Worm (Caenorhabditis elegans): ENCODE measurements around the gene T11B7.5.

T11B7.5 gene

ce11 chrIV:8865343-8865742 lies 9.5 kb upstream of the T11B7.5 start, which contains the start of gene C09G9.1:
TSS of gene C09G9.1 (minus strand) at chrIV:8865485.
- TF ChIP-seq akir-1 (GFP tag; optimal IDR thresholded peaks at IDR 0.05) = no peak
- peak; percentile 10 for TF ChIP-seq pha-4 (tag; optimal IDR thresholded peaks at IDR 0.05)

DNA sequence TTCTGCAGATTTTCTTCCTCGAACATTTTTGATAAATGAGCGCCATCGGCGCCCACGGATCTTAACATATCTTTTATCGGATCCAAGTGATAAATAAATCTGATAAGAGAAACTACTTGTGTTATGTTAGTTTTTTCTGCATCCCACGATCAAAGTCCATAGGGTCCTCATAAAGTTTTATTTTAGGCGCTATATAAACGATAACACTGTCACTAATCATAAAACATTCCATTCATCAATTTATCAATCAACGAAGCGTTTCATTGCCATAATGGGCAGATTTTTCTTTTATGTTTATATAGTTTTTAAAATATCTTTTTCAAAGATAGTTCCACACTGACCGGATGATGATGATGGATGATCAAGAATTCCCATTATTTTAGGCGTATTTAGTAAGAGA lies 8.8 kb upstream of the T11B7.5 start:
- TF ChIP-seq ztf-3 (GFP tag; optimal IDR thresholded peaks at IDR 0.05) = no peak
- TF ChIP-seq tbp1 (GFP tag; optimal IDR thresholded peaks at IDR 0.05) = no peak
- no peak for TF ChIP-seq madf-6 (GFP tag; IDR thresholded peaks at IDR 0.05)
- TF ChIP-seq dpff-1 (tag; optimal IDR thresholded peaks at IDR 0.05) = no peak
- TF ChIP-seq atf-7 (tag; optimal IDR thresholded peaks at IDR 0.05) = no peak
- no peak for TF ChIP-seq fkh-3 (tag; optimal IDR thresholded peaks at IDR 0.05)
- no peak for TF ChIP-seq F57C9.4 (tag; optimal IDR thresholded peaks at IDR 0.05)
- TF ChIP-seq nhr-179 (tag; optimal IDR thresholded peaks at IDR 0.05) = no peak
- TF ChIP-seq pha-4 (tag; optimal IDR thresholded peaks at IDR 0.05) = no peak
- TF ChIP-seq hmg-1.2 (GFP tag; IDR thresholded peaks at IDR 0.05) = no peak
- TF ChIP-seq die-1 (tag; optimal IDR thresholded peaks at IDR 0.05) = no peak
- no peak for TF ChIP-seq F22D6.2 (tag; optimal IDR thresholded peaks at IDR 0.05)
- no peak for TF ChIP-seq ceh-58 (GFP tag; IDR thresholded peaks at IDR 0.05)
- TF ChIP-seq sea-2 (GFP tag; IDR thresholded peaks at IDR 0.05) = no peak
- TF ChIP-seq K11D2.4 (GFP tag; IDR thresholded peaks at IDR 0.05) = no peak
- TF ChIP-seq ceh-27 (GFP tag; optimal IDR thresholded peaks at IDR 0.05) = no peak
- TF ChIP-seq zim-3 (tag; optimal IDR thresholded peaks at IDR 0.05) = no peak

DNA sequence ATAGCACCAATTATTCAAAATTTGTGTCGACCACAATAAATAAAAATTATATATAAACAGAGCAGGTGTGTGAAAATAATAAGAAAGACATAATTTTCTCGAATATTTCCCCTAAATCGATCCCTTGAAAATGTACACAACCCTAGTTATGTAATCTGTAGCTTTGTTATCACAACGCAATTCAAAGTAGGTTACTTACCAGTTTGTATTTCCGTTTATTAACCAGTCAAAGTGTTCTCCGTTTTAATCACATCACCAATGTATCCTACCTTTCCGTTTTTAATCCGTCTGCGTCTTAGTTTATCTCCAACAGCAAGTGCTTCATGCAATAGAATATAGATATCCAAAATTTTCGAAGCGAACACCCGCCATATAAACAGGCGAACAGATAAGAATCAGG lies 2.6 kb downstream of the T11B7.5 start:
- no peak for TF ChIP-seq Y53F4B.3 (GFP tag; IDR thresholded peaks at IDR 0.05)
- TF ChIP-seq B0261.1 (tag; optimal IDR thresholded peaks at IDR 0.05) = no peak
- no peak for TF ChIP-seq nfya-1 (tag; optimal IDR thresholded peaks at IDR 0.05; ENCODE audit: borderline replicate concordance, insufficient read depth)
- no peak for TF ChIP-seq F23B12.7 (tag; optimal IDR thresholded peaks at IDR 0.05; ENCODE audit: insufficient read depth)
- no peak for TF ChIP-seq mes-4 (tag; optimal IDR thresholded peaks at IDR 0.05)
- no peak for TF ChIP-seq egl-44 (GFP tag; IDR thresholded peaks at IDR 0.05)
- TF ChIP-seq attf-6 (GFP tag; IDR thresholded peaks at IDR 0.05) = no peak
- TF ChIP-seq mel-28 (tag; optimal IDR thresholded peaks at IDR 0.05; ENCODE audit: borderline replicate concordance) = no peak
- no peak for TF ChIP-seq dpff-1 (tag; optimal IDR thresholded peaks at IDR 0.05)

DNA sequence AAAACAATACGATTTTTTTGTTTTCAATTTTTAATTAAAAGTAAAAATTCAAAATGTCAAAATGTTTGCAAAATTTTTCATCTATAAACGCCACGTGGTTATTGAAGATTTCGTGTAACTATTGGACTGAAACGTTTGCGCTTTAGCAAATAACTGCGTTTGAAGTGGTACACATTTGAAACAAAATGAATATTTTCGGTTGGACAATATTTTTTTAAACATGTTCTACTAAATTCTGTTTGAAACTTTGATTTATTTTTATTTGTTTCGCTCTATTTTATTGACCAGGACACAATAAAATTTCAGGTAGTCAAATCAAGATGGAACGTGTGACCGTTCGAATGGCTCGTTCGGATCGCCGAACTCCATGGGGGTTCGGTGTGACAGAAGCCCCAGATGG lies 3.7 kb downstream of the T11B7.5 start, which contains the start of gene alp-1:
Gene alp-1, plus strand, starts transcription at position 301 of the 400 bp plus-strand sequence.
- no peak for TF ChIP-seq lin-40 (tag; optimal IDR thresholded peaks at IDR 0.05)
- TF ChIP-seq T07F8.4 (tag; optimal IDR thresholded peaks at IDR 0.05) = no peak
- no peak for TF ChIP-seq mes-4 (tag; optimal IDR thresholded peaks at IDR 0.05)
- no peak for TF ChIP-seq nhr-80 (tag; optimal IDR thresholded peaks at IDR 0.05)
- no peak for TF ChIP-seq snpc-1.3 (tag; optimal IDR thresholded peaks at IDR 0.05; ENCODE audit: insufficient read depth)
- TF ChIP-seq B0019.2 (GFP tag; conservative IDR thresholded peaks at IDR 0.05) = no peak

DNA sequence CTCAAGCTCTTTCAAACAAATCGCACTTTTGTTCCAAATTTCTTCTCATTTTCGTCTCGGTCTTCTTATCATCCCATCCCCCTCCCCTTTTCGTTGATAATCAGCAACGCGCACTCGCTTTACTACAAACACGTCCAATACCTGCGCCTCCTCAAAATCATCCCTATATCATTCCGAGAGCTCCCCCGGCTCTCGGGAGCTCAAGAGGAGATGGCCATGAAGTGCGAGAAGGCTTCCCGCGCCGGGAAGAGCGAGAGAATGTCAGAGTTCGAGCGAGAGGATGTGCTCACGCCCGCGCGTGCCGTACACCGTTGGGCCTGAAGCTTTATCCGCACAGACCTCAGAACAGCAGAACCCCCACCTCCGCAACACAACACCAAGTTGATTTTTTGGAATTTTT lies 5.1 kb downstream of the T11B7.5 start:
- TF ChIP-seq zfh-2 (GFP tag; conservative IDR thresholded peaks at IDR 0.05) (peak; percentile 87), egrh-3 (GFP tag; IDR thresholded peaks at IDR 0.05) (peak; percentile 75; the same call in 1 of the 2 replicates), ekl-4 (GFP tag; IDR thresholded peaks at IDR 0.05) (peak; percentile 31; the same call in 1 of the 2 replicates), hsf-1 (GFP tag; IDR thresholded peaks at IDR 0.05) (no peak)

Measured in whole organism, young adult.